Fruit fly (Drosophila melanogaster): ENCODE measurements around the gene CG14439.

DNA sequence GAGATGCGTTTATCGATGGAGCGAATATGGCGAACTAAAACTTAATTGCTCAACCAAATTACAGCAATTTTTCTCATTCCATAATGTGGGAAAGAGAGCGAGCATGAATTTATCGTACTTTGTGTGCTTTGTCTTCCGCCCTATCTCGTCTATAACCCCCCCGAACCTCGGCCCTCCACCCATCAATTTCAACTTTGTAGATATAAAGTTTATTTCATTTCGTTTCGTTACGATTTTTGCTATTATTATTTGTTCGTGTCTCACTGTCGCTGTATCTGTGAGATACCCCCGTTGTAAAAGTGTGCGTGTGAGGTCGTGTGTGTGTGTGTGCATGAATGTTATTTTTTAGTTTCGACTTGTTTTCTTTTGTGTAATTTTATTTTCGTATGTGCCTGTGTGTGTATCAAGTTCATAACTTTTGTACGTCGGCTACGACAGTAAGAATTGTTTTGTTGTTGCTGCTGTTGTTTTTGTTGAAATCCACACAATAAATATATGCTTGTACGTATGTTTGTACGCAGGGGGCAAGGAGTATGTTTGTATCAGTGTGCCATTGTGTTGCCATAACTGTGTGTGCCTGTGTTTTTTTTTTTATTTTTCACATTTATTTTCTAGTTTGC is 38.7 kb upstream of the CG14439 start:
- TF ChIP-seq CG8478 (optimal IDR thresholded peaks at IDR 0.05) (no peak), CTCF (optimal IDR thresholded peaks at IDR 0.05) (no peak)
